Fruit fly (Drosophila melanogaster): Measurements from ENCODE around the gene CG13474.

CG13474 gene

DNA sequence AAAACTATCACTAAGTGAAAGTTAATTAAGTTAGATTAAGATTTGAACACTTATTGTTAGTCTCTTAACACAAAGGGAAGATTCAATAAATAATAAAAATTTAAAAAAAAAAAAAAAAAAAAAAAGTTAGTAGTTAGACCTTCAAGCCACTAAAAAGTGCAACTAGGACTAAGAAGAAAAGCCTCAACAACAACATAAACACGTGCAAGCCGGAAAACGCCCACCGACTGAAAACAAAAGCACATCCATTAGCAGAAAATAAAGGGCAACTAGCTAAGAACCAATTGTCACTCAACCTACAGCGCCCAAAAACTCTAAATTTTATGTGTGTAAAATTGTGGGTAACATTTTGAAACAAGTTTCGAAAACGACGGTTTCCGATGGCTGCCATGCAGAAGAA lies 31.6 kb upstream of the CG13474 start, which contains the start of gene CG13473:
Gene CG13473 (plus strand): TSS at position 301 of the 400 bp plus-strand sequence.
- no peak for TF ChIP-seq nom (GFP tag; optimal IDR thresholded peaks at IDR 0.05)
- TF ChIP-seq emc (GFP tag; optimal IDR thresholded peaks at IDR 0.05): no peak
- TF ChIP-seq vfl (GFP tag; optimal IDR thresholded peaks at IDR 0.05): no peak
- TF ChIP-seq pros (GFP tag; optimal IDR thresholded peaks at IDR 0.05): no peak
- no peak for TF ChIP-seq CG8924 (tag; optimal IDR thresholded peaks at IDR 0.05)
- TF ChIP-seq Sry-δ (GFP tag; optimal IDR thresholded peaks at IDR 0.05): no peak
- no peak for TF ChIP-seq pb (GFP tag; optimal IDR thresholded peaks at IDR 0.05)
- TF ChIP-seq CG7987 (GFP tag; optimal IDR thresholded peaks at IDR 0.05): no peak
- TF ChIP-seq CG16863 (GFP tag; optimal IDR thresholded peaks at IDR 0.05): no peak
- no peak for TF ChIP-seq CG7372 (GFP tag; IDR thresholded peaks at IDR 0.05)
- TF ChIP-seq odd (GFP tag; optimal IDR thresholded peaks at IDR 0.05): no peak
- no peak for TF ChIP-seq CG6791 (GFP tag; IDR thresholded peaks at IDR 0.05; ENCODE audit: partially characterized antibody)
- TF ChIP-seq CG17359 (tag; optimal IDR thresholded peaks at IDR 0.05): no peak
- no peak for TF ChIP-seq unc-4 (GFP tag; IDR thresholded peaks at IDR 0.05; ENCODE audit: partially characterized antibody)
- no peak for TF ChIP-seq Doc2 (GFP tag; IDR thresholded peaks at IDR 0.05)
- TF ChIP-seq jumu (GFP tag; optimal IDR thresholded peaks at IDR 0.05): no peak
- no peak for TF ChIP-seq CG8944 (GFP tag; optimal IDR thresholded peaks at IDR 0.05)

DNA sequence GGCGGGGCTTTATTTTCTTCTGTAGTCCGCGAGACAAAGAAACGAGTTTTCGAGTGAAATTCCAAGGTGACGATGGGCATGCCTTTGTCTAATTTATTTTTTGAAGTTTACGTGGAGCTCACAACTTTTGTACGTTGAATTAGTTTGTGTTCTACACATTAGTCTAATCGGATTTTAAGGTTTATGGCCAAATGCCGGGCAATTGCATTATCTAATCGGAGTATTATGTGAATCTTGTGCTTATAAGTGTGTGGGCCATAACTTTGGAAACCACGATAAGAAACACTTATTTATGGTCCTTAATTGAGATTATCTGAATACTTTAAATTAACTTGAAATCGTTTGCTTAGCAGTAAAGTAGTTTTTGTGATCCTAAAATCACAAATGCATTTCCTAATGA lies 15.9 kb upstream of the CG13474 start:
- TF ChIP-seq CG13296 (GFP tag; optimal IDR thresholded peaks at IDR 0.05): peak; percentile 16
- peak; percentile 29 for TF ChIP-seq CG34376 (GFP tag; optimal IDR thresholded peaks at IDR 0.05)
- no peak for TF ChIP-seq wor (GFP tag; IDR thresholded peaks at IDR 0.05)
- no peak for TF ChIP-seq H15 (GFP tag; IDR thresholded peaks at IDR 0.05)
- no peak for TF ChIP-seq CG18262 (tag; optimal IDR thresholded peaks at IDR 0.05)
- peak; percentile 53 for TF ChIP-seq Hey (tag; optimal IDR thresholded peaks at IDR 0.05)
- TF ChIP-seq grn (GFP tag; optimal IDR thresholded peaks at IDR 0.05): peak; percentile 44
- TF ChIP-seq gce (GFP tag; IDR thresholded peaks at IDR 0.05): no peak
- TF ChIP-seq sd (tag; optimal IDR thresholded peaks at IDR 0.05): peak; percentile 80
- no peak for TF ChIP-seq gt (GFP tag; IDR thresholded peaks at IDR 0.05)
- TF ChIP-seq sug (tag; optimal IDR thresholded peaks at IDR 0.05): peak; percentile 20
- no peak for TF ChIP-seq Max (GFP tag; optimal IDR thresholded peaks at IDR 0.05)
- no peak for TF ChIP-seq emc (GFP tag; optimal IDR thresholded peaks at IDR 0.05)
- no peak for TF ChIP-seq Hr39 (optimal IDR thresholded peaks at IDR 0.05)
- TF ChIP-seq gsb (GFP tag; IDR thresholded peaks at IDR 0.05): no peak
- TF ChIP-seq Sry-β (GFP tag; optimal IDR thresholded peaks at IDR 0.05): no peak
- no peak for TF ChIP-seq unc-4 (GFP tag; IDR thresholded peaks at IDR 0.05; ENCODE audit: partially characterized antibody)
- TF ChIP-seq eve (GFP tag; optimal IDR thresholded peaks at IDR 0.05): no peak
- no peak for TF ChIP-seq shn (GFP tag; optimal IDR thresholded peaks at IDR 0.05)
- peak in 1 of 2 experiments; percentile 39 for TF ChIP-seq Pdp1 (GFP tag; optimal IDR thresholded peaks at IDR 0.05)
- no peak for TF ChIP-seq CG3847 (GFP tag; IDR thresholded peaks at IDR 0.05)
- no peak for TF ChIP-seq Fer3 (tag; optimal IDR thresholded peaks at IDR 0.05)
- TF ChIP-seq CG12299 (tag; optimal IDR thresholded peaks at IDR 0.05): no peak
- no peak for TF ChIP-seq CG10274 (GFP tag; optimal IDR thresholded peaks at IDR 0.05)
- no peak for TF ChIP-seq Ada2b (GFP tag; IDR thresholded peaks at IDR 0.05)
- no peak for TF ChIP-seq CG6683 (GFP tag; optimal IDR thresholded peaks at IDR 0.05)
- no peak for TF ChIP-seq kni (GFP tag; optimal IDR thresholded peaks at IDR 0.05)
- no peak for TF ChIP-seq trem (tag; optimal IDR thresholded peaks at IDR 0.05)
- no peak for TF ChIP-seq mam (GFP tag; optimal IDR thresholded peaks at IDR 0.05)
- TF ChIP-seq CG4617 (GFP tag; optimal IDR thresholded peaks at IDR 0.05; ENCODE audit: borderline replicate concordance): no peak
- TF ChIP-seq mirr (GFP tag; optimal IDR thresholded peaks at IDR 0.05): peak; percentile 43
- no peak for TF ChIP-seq Ssrp (tag; optimal IDR thresholded peaks at IDR 0.05)
- TF ChIP-seq GATAe (GFP tag; conservative IDR thresholded peaks at IDR 0.05): 0 out of 2 replicates have a peak, but pooled peaks have one; percentile 14
- no peak for TF ChIP-seq hkb (optimal IDR thresholded peaks at IDR 0.05)
- TF ChIP-seq hkb (GFP tag; IDR thresholded peaks at IDR 0.05): no peak
- TF ChIP-seq sens (GFP tag): peak; percentile 0
- TF ChIP-seq CG2678 (tag; optimal IDR thresholded peaks at IDR 0.05): peak; percentile 7

All from whole organism, embryonic.